Worm (Caenorhabditis elegans) whole organism, L2 larva: ENCODE measurements around the gene nfki-1.

Experiments used
- F13H6.1 ChIP-seq: sonication (generic microtip); optimal IDR thresholded peaks from 2 replicates; lab custom pipeline; 2016; ENCODE audit warnings: missing genetic modification characterization, missing compliant biosample characterization
- blmp-1 ChIP-seq: sonication (generic microtip); optimal IDR thresholded peaks from 2 replicates; lab custom pipeline; 2017; ENCODE audit warnings: missing genetic modification characterization, mild to moderate bottlenecking, missing compliant biosample characterization, antibody characterized with exemption, moderate library complexity; ENCODE audit not compliant: insufficient read depth
- elt-1 ChIP-seq: fragments of 150-350 bp; optimal IDR thresholded peaks from 2 replicates; lab custom pipeline; 2014; ENCODE audit warnings: missing biosample characterization, missing genetic modification characterization
- nhr-12 ChIP-seq: fragments of 150-350 bp; optimal IDR thresholded peaks from 2 replicates; lab custom pipeline; 2014; ENCODE audit warnings: missing biosample characterization, missing genetic modification characterization
- nhr-237 ChIP-seq: fragments of 150-350 bp; optimal IDR thresholded peaks from 2 replicates; lab custom pipeline; 2014; ENCODE audit warnings: missing biosample characterization, missing genetic modification characterization
- nhr-6 ChIP-seq: fragments of 150-350 bp; optimal IDR thresholded peaks from 2 replicates; lab custom pipeline; 2014; ENCODE audit warnings: missing biosample characterization, missing genetic modification characterization
- unc-39 ChIP-seq: fragments of 150-350 bp; optimal IDR thresholded peaks from 2 replicates; lab custom pipeline; 2014; ENCODE audit warnings: missing biosample characterization, missing genetic modification characterization
- ztf-4 ChIP-seq: fragments of 150-350 bp; optimal IDR thresholded peaks from 2 replicates; lab custom pipeline; 2014; ENCODE audit warnings: missing biosample characterization, missing genetic modification characterization

- TF ChIP-seq F13H6.1 (tag; lab: Kevin White, UChicago) (peak; percentile 30), nhr-12 (tag; lab: Kevin White, UChicago) (no peak), ztf-4 (tag; lab: Kevin White, UChicago) (no peak), unc-39 (tag; lab: Kevin White, UChicago) (no peak), blmp-1 (no peak), nhr-6 (tag; lab: Kevin White, UChicago) (no peak), nhr-237 (no peak), elt-1 (tag; lab: Kevin White, UChicago) (no peak)
Measured at ce11 chrX:15347680-15348079, 7.4 kb upstream of the nfki-1 start.
